Worm (Caenorhabditis elegans): Measurements from ENCODE around the gene srbc-75.
"Not testable (repeated sequence)": the region's sequence is repeated elsewhere in the genome, so short reads cannot be mapped to it uniquely, and the experiment has no call there.

Gene srbc-75

ce11 chrV:15253529-15253928 lies at the start of gene srbc-75:
Gene srbc-75, plus strand, starts transcription at chrV:15253829.
- TF ChIP-seq T22C8.4 (GFP tag; IDR thresholded peaks at IDR 0.05) (no peak), tab-1 (GFP tag; IDR thresholded peaks at IDR 0.05) (no peak), ztf-29 (GFP tag; IDR thresholded peaks at IDR 0.05) (no peak), flt-1 (GFP tag; IDR thresholded peaks at IDR 0.05) (no peak), cog-1 (tag; optimal IDR thresholded peaks at IDR 0.05) (no peak), klf-2 (GFP tag; conservative IDR thresholded peaks at IDR 0.05) (no peak), ref-1 (GFP tag; conservative IDR thresholded peaks at IDR 0.05) (no peak), med-1 (GFP tag; optimal IDR thresholded peaks at IDR 0.05; ENCODE audit: insufficient read depth) (no peak), ztf-23 (GFP tag; IDR thresholded peaks at IDR 0.05) (no peak)

ce11 chrV:15207681-15208080 lies 45.9 kb upstream of the srbc-75 start, which contains the start of gene C41G6.12:
Gene C41G6.12, minus strand, starts transcription at chrV:15207781.
- TF ChIP-seq cog-1 (tag; optimal IDR thresholded peaks at IDR 0.05); ztf-29 (GFP tag; IDR thresholded peaks at IDR 0.05); ref-1 (GFP tag; conservative IDR thresholded peaks at IDR 0.05): not testable (repeated sequence)

ce11 chrV:15211869-15212268 lies 41.8 kb upstream of the srbc-75 start, which contains the start of gene sri-24:
Gene sri-24, plus strand, starts transcription at chrV:15212169.
- not testable (repeated sequence) for TF ChIP-seq ztf-23 (GFP tag; IDR thresholded peaks at IDR 0.05); ref-1 (GFP tag; conservative IDR thresholded peaks at IDR 0.05); klf-2 (GFP tag; conservative IDR thresholded peaks at IDR 0.05)

- TF ChIP-seq flt-1 (GFP tag; IDR thresholded peaks at IDR 0.05); tab-1 (GFP tag; IDR thresholded peaks at IDR 0.05); ref-1 (GFP tag; conservative IDR thresholded peaks at IDR 0.05): not testable (repeated sequence)
These were observed 38.5 kb upstream of the srbc-75 start, which contains the start of gene sri-26 for ce11 chrV:15215175-15215574. Gene sri-26, plus strand, starts transcription at chrV:15215475.

ce11 chrV:15216705-15217104 lies 36.9 kb upstream of the srbc-75 start, which contains the start of gene sri-25:
Gene sri-25, plus strand, starts transcription at chrV:15217005.
- TF ChIP-seq ref-1 (GFP tag; conservative IDR thresholded peaks at IDR 0.05), result no peak
- TF ChIP-seq klf-2 (GFP tag; conservative IDR thresholded peaks at IDR 0.05), result no peak
- no peak for TF ChIP-seq ztf-23 (GFP tag; IDR thresholded peaks at IDR 0.05)
- TF ChIP-seq flt-1 (GFP tag; IDR thresholded peaks at IDR 0.05), result no peak
- TF ChIP-seq ztf-29 (GFP tag; IDR thresholded peaks at IDR 0.05), result no peak
- TF ChIP-seq tab-1 (GFP tag; IDR thresholded peaks at IDR 0.05), result no peak
- no peak for TF ChIP-seq T22C8.4 (GFP tag; IDR thresholded peaks at IDR 0.05)
- TF ChIP-seq med-1 (GFP tag; optimal IDR thresholded peaks at IDR 0.05; ENCODE audit: insufficient read depth), result no peak
- TF ChIP-seq cog-1 (tag; optimal IDR thresholded peaks at IDR 0.05), result no peak

- TF ChIP-seq ref-1 (GFP tag; conservative IDR thresholded peaks at IDR 0.05) (no peak), T22C8.4 (GFP tag; IDR thresholded peaks at IDR 0.05) (no peak), ztf-23 (GFP tag; IDR thresholded peaks at IDR 0.05) (no peak), klf-2 (GFP tag; conservative IDR thresholded peaks at IDR 0.05) (no peak), flt-1 (GFP tag; IDR thresholded peaks at IDR 0.05) (no peak)
These were observed 32.3 kb upstream of the srbc-75 start, which contains the start of gene irld-25 for ce11 chrV:15221330-15221729. Gene irld-25, plus strand, starts transcription at chrV:15221630.

- TF ChIP-seq tab-1 (GFP tag; IDR thresholded peaks at IDR 0.05) (no peak), ref-1 (GFP tag; conservative IDR thresholded peaks at IDR 0.05) (no peak), klf-2 (GFP tag; conservative IDR thresholded peaks at IDR 0.05) (no peak), ztf-29 (GFP tag; IDR thresholded peaks at IDR 0.05) (no peak), cog-1 (tag; optimal IDR thresholded peaks at IDR 0.05) (no peak), med-1 (GFP tag; optimal IDR thresholded peaks at IDR 0.05; ENCODE audit: insufficient read depth) (no peak), T22C8.4 (GFP tag; IDR thresholded peaks at IDR 0.05) (no peak), flt-1 (GFP tag; IDR thresholded peaks at IDR 0.05) (no peak), ztf-23 (GFP tag; IDR thresholded peaks at IDR 0.05) (no peak)
These were observed 30.0 kb upstream of the srbc-75 start, which contains the start of gene srw-24 for ce11 chrV:15223668-15224067. Gene srw-24, plus strand, starts transcription at chrV:15223968.

- no peak for TF ChIP-seq flt-1 (GFP tag; IDR thresholded peaks at IDR 0.05)
- TF ChIP-seq med-1 (GFP tag; optimal IDR thresholded peaks at IDR 0.05; ENCODE audit: insufficient read depth), result no peak
- TF ChIP-seq T22C8.4 (GFP tag; IDR thresholded peaks at IDR 0.05), result no peak
- no peak for TF ChIP-seq ref-1 (GFP tag; conservative IDR thresholded peaks at IDR 0.05)
- no peak for TF ChIP-seq klf-2 (GFP tag; conservative IDR thresholded peaks at IDR 0.05)
- TF ChIP-seq ztf-23 (GFP tag; IDR thresholded peaks at IDR 0.05), result no peak
- TF ChIP-seq tab-1 (GFP tag; IDR thresholded peaks at IDR 0.05), result no peak
- TF ChIP-seq cog-1 (tag; optimal IDR thresholded peaks at IDR 0.05), result no peak
- no peak for TF ChIP-seq ztf-29 (GFP tag; IDR thresholded peaks at IDR 0.05)
These were observed 28.0 kb upstream of the srbc-75 start, which contains the start of gene srw-14 for ce11 chrV:15225650-15226049. Gene srw-14, plus strand, starts transcription at chrV:15225950.

- TF ChIP-seq T22C8.4 (GFP tag; IDR thresholded peaks at IDR 0.05) (no peak), med-1 (GFP tag; optimal IDR thresholded peaks at IDR 0.05; ENCODE audit: insufficient read depth) (no peak), ref-1 (GFP tag; conservative IDR thresholded peaks at IDR 0.05) (no peak), tab-1 (GFP tag; IDR thresholded peaks at IDR 0.05) (no peak), klf-2 (GFP tag; conservative IDR thresholded peaks at IDR 0.05) (no peak), cog-1 (tag; optimal IDR thresholded peaks at IDR 0.05) (no peak), ztf-29 (GFP tag; IDR thresholded peaks at IDR 0.05) (no peak), ztf-23 (GFP tag; IDR thresholded peaks at IDR 0.05) (no peak), flt-1 (GFP tag; IDR thresholded peaks at IDR 0.05) (no peak)
These were observed 27.4 kb upstream of the srbc-75 start for ce11 chrV:15226206-15226605.

ce11 chrV:15230243-15230642 lies 23.4 kb upstream of the srbc-75 start, which contains the start of gene srw-15:
Gene srw-15, plus strand, starts transcription at chrV:15230543.
- no peak for TF ChIP-seq tab-1 (GFP tag; IDR thresholded peaks at IDR 0.05)
- TF ChIP-seq klf-2 (GFP tag; conservative IDR thresholded peaks at IDR 0.05), result no peak
- TF ChIP-seq cog-1 (tag; optimal IDR thresholded peaks at IDR 0.05), result no peak
- TF ChIP-seq ztf-23 (GFP tag; IDR thresholded peaks at IDR 0.05), result no peak
- no peak for TF ChIP-seq med-1 (GFP tag; optimal IDR thresholded peaks at IDR 0.05; ENCODE audit: insufficient read depth)
- no peak for TF ChIP-seq T22C8.4 (GFP tag; IDR thresholded peaks at IDR 0.05)
- no peak for TF ChIP-seq ref-1 (GFP tag; conservative IDR thresholded peaks at IDR 0.05)
- TF ChIP-seq flt-1 (GFP tag; IDR thresholded peaks at IDR 0.05), result no peak
- TF ChIP-seq ztf-29 (GFP tag; IDR thresholded peaks at IDR 0.05), result no peak
